Worm (Caenorhabditis elegans) whole organism, midembryonic: ENCODE measurements around the gene pmpl-1.

ENCODE experiments used
- flt-1 ChIP-seq: fragments of 200-800 bp; sonication (Bioruptor generic); IDR thresholded peaks from 2 replicates; pipeline ENCODE4 v1.3.6; 2022; ENCODE audit warnings: missing genetic modification characterization, missing compliant biosample characterization
- klf-2 ChIP-seq: fragments of 200-800 bp; sonication (Bioruptor generic); conservative IDR thresholded peaks from 2 replicates; pipeline ENCODE4 v1.3.6; 2022; ENCODE audit warnings: missing genetic modification reagents, missing genetic modification characterization, missing compliant biosample characterization
- med-1 ChIP-seq: sonication (generic microtip); optimal IDR thresholded peaks from 2 replicates; lab custom pipeline; 2017; ENCODE audit warnings: missing genetic modification characterization, mild to moderate bottlenecking, missing compliant biosample characterization, antibody characterized with exemption, missing genetic modification reagents; ENCODE audit not compliant: insufficient read depth
- ztf-29 ChIP-seq: fragments of 200-800 bp; sonication (Bioruptor generic); IDR thresholded peaks from 2 replicates; pipeline ENCODE4 v1.3.6; 2022; ENCODE audit warnings: missing genetic modification reagents, missing genetic modification characterization, missing compliant biosample characterization

ce11 chrX:3788483-3788882, 657 bp downstream of the pmpl-1 start:
- no peak for TF ChIP-seq flt-1 (GFP tag; lab: Robert Waterston, UW)
- no peak for TF ChIP-seq med-1 (GFP tag; lab: Kevin White, UChicago)
- TF ChIP-seq klf-2 (GFP tag; lab: Robert Waterston, UW) = no peak
- TF ChIP-seq ztf-29 (GFP tag; lab: Robert Waterston, UW) = no peak
